Worm (Caenorhabditis elegans) whole organism, early embryonic: Measurements from ENCODE around the gene cls-2.

Source experiments
- B0310.2 ChIP-seq: sonication (generic microtip); optimal IDR thresholded peaks from 2 replicates; lab custom pipeline; 2016; ENCODE audit warnings: mild to moderate bottlenecking, missing genetic modification characterization, missing compliant biosample characterization
- ama-1 ChIP-seq: fragments of 150-350 bp; optimal IDR thresholded peaks from 2 replicates; lab custom pipeline; 2014
- flt-1 ChIP-seq: fragments of 200-800 bp; sonication (Bioruptor generic); IDR thresholded peaks from 2 replicates; pipeline ENCODE4 v1.3.6; 2022; ENCODE audit warnings: missing genetic modification characterization, missing compliant biosample characterization
- hmbx-1 ChIP-seq: sonication (generic microtip); optimal IDR thresholded peaks from 2 replicates; lab custom pipeline; 2016; ENCODE audit warnings: mild to moderate bottlenecking, missing genetic modification characterization, missing compliant biosample characterization
- hmg-4 ChIP-seq: fragments of 200-800 bp; sonication (Bioruptor generic); optimal IDR thresholded peaks from 2 replicates; lab custom pipeline; 2018; ENCODE audit warnings: mild to moderate bottlenecking, missing genetic modification characterization, missing compliant biosample characterization
- hnd-1 ChIP-seq: sonication (generic microtip); optimal IDR thresholded peaks from 2 replicates; lab custom pipeline; 2016; ENCODE audit warnings: missing genetic modification characterization, missing compliant biosample characterization
- sea-1 ChIP-seq: fragments of 200-800 bp; sonication (Bioruptor generic); conservative IDR thresholded peaks from 2 replicates; pipeline ENCODE4 v1.3.6; 2022; ENCODE audit warnings: missing genetic modification characterization, missing compliant biosample characterization
- tra-4 ChIP-seq: sonication (generic microtip); optimal IDR thresholded peaks from 2 replicates; lab custom pipeline; 2017; ENCODE audit warnings: missing genetic modification characterization, missing compliant biosample characterization

- TF ChIP-seq ama-1 (lab: Kevin White, UChicago), result no peak
- TF ChIP-seq flt-1, result no peak
- no peak for TF ChIP-seq sea-1 (GFP tag; lab: Robert Waterston, UW)
- no peak for TF ChIP-seq tra-4 (tag; lab: Kevin White, UChicago)
- no peak for TF ChIP-seq hmg-4 (GFP tag; lab: Kevin White, UChicago)
- TF ChIP-seq hnd-1 (tag; lab: Kevin White, UChicago), result no peak
- no peak for TF ChIP-seq B0310.2 (tag; lab: Kevin White, UChicago)
- TF ChIP-seq hmbx-1, result no peak
These were observed 27.9 kb upstream of the cls-2 start, which contains the start of gene F59B2.13 for ce11 chrIII:9026951-9027350.
